Fruit fly (Drosophila melanogaster) whole organism, prepupa: ENCODE data around the gene fit.

Experiments
- Blimp-1 ChIP-seq: fragments of 200-800 bp; sonication (Bioruptor generic); optimal IDR thresholded peaks from 3 replicates; lab custom pipeline; 2017; ENCODE audit warnings: missing biosample characterization, missing genetic modification characterization, mild to moderate bottlenecking, moderate library complexity, missing genetic modification reagents
- CG10631 ChIP-seq: fragments of 200-800 bp; sonication (Bioruptor generic); optimal IDR thresholded peaks from 2 replicates; lab custom pipeline; 2016; ENCODE audit warnings: missing biosample characterization, missing genetic modification characterization
- CG10669 ChIP-seq: fragments of 200-800 bp; sonication (Bioruptor generic); optimal IDR thresholded peaks from 3 replicates; lab custom pipeline; 2018; ENCODE audit warnings: missing biosample characterization, mild to moderate bottlenecking, missing genetic modification characterization, moderate library complexity
- CG11294 ChIP-seq: fragments of 200-800 bp; sonication (Bioruptor generic); IDR thresholded peaks from 2 replicates; pipeline ENCODE4 v1.3.6; 2022; ENCODE audit warnings: missing biosample characterization, missing genetic modification characterization
- CG11762 ChIP-seq: fragments of 200-800 bp; sonication (Bioruptor generic); optimal IDR thresholded peaks from 3 replicates; lab custom pipeline; 2016; ENCODE audit warnings: missing biosample characterization, missing genetic modification characterization; ENCODE audit not compliant: insufficient read depth
- CG11902 ChIP-seq: fragments of 200-800 bp; sonication (Bioruptor generic); optimal IDR thresholded peaks from 3 replicates; lab custom pipeline; 2016; ENCODE audit warnings: missing biosample characterization, missing genetic modification characterization
- CG1621 ChIP-seq: fragments of 200-800 bp; sonication (Bioruptor generic); optimal IDR thresholded peaks from 3 replicates; lab custom pipeline; 2018; ENCODE audit warnings: missing biosample characterization, mild to moderate bottlenecking, missing genetic modification characterization
- CG3032 ChIP-seq: fragments of 200-800 bp; optimal IDR thresholded peaks from 2 replicates; lab custom pipeline; 2019; ENCODE audit warnings: missing biosample characterization, mild to moderate bottlenecking, missing genetic modification characterization, moderate library complexity
- CG31627 ChIP-seq: fragments of 200-800 bp; sonication (Bioruptor generic); optimal IDR thresholded peaks from 3 replicates; lab custom pipeline; 2016; ENCODE audit warnings: missing biosample characterization, missing genetic modification characterization
- CG32006 ChIP-seq: fragments of 200-800 bp; sonication (Bioruptor generic); optimal IDR thresholded peaks from 3 replicates; lab custom pipeline; 2017; ENCODE audit warnings: missing biosample characterization, mild to moderate bottlenecking, missing genetic modification characterization
- CG4318 ChIP-seq: fragments of 200-800 bp; sonication (Bioruptor generic); optimal IDR thresholded peaks from 3 replicates; lab custom pipeline; 2017; ENCODE audit warnings: missing biosample characterization, mild to moderate bottlenecking, missing genetic modification characterization
- CG6163 ChIP-seq: fragments of 200-800 bp; sonication (Bioruptor generic); IDR thresholded peaks from 3 replicates; pipeline ENCODE4 v1.3.6; 2022; ENCODE audit warnings: missing biosample characterization, missing genetic modification characterization
- CG6792 ChIP-seq: fragments of 200-800 bp; sonication (Bioruptor generic); optimal IDR thresholded peaks from 3 replicates; lab custom pipeline; 2016; ENCODE audit warnings: missing biosample characterization, missing genetic modification characterization
- CG7368 ChIP-seq: fragments of 200-800 bp; sonication (Bioruptor generic); optimal IDR thresholded peaks from 3 replicates; lab custom pipeline; 2016; ENCODE audit warnings: missing biosample characterization, missing genetic modification characterization
- CG8119 ChIP-seq: fragments of 200-800 bp; sonication (Bioruptor generic); IDR thresholded peaks from 3 replicates; pipeline ENCODE4 v1.3.6; 2022; ENCODE audit warnings: missing biosample characterization, missing genetic modification characterization
- CG8319 ChIP-seq: fragments of 200-800 bp; sonication (Bioruptor generic); optimal IDR thresholded peaks from 3 replicates; lab custom pipeline; 2016; ENCODE audit warnings: missing biosample characterization, missing genetic modification characterization
- CG8632 ChIP-seq: fragments of 200-800 bp; sonication (Bioruptor generic); optimal IDR thresholded peaks from 3 replicates; lab custom pipeline; 2016; ENCODE audit warnings: missing biosample characterization, missing genetic modification characterization
- CG9139 ChIP-seq: fragments of 200-800 bp; sonication (Bioruptor generic); optimal IDR thresholded peaks from 3 replicates; lab custom pipeline; 2017; ENCODE audit warnings: missing biosample characterization, mild to moderate bottlenecking, missing genetic modification characterization
- Eip75B ChIP-seq: fragments of 200-800 bp; sonication (Bioruptor generic); optimal IDR thresholded peaks from 3 replicates; lab custom pipeline; 2016; ENCODE audit warnings: missing biosample characterization, missing genetic modification characterization
- Eip78C ChIP-seq: fragments of 200-800 bp; sonication (Bioruptor generic); peaks from one replicate; lab custom pipeline; 2016; ENCODE audit warnings: missing biosample characterization, missing genetic modification characterization
- Eip93F ChIP-seq: fragments of 200-800 bp; sonication (Bioruptor generic); optimal IDR thresholded peaks from 2 replicates; lab custom pipeline; 2016; ENCODE audit warnings: missing biosample characterization, mild to moderate bottlenecking, missing genetic modification characterization
- Ets21C ChIP-seq: fragments of 200-800 bp; sonication (Bioruptor generic); optimal IDR thresholded peaks from 3 replicates; lab custom pipeline; 2016; ENCODE audit warnings: missing biosample characterization, missing genetic modification characterization
- Ets96B ChIP-seq: fragments of 200-800 bp; optimal IDR thresholded peaks from 2 replicates; lab custom pipeline; 2019; ENCODE audit warnings: missing biosample characterization, mild to moderate bottlenecking, missing genetic modification characterization, moderate library complexity
- Gug ChIP-seq: fragments of 200-800 bp; sonication (Bioruptor generic); IDR thresholded peaks from 2 replicates; pipeline ENCODE4 v1.3.6; 2022; ENCODE audit warnings: missing biosample characterization, missing genetic modification characterization
- Hr38 ChIP-seq: sonication (Bioruptor generic); optimal IDR thresholded peaks from 2 replicates; lab custom pipeline; 2016; ENCODE audit warnings: missing biosample characterization, missing genetic modification characterization
- Hr39 ChIP-seq: fragments of 200-800 bp; sonication (Bioruptor generic); optimal IDR thresholded peaks from 2 replicates; lab custom pipeline; 2016; ENCODE audit warnings: missing biosample characterization, missing genetic modification characterization
- Hr4 ChIP-seq: fragments of 200-800 bp; sonication (Bioruptor generic); optimal IDR thresholded peaks from 3 replicates; lab custom pipeline; 2016; ENCODE audit warnings: missing biosample characterization, missing genetic modification characterization
- Lpt ChIP-seq: fragments of 200-800 bp; sonication (Bioruptor generic); optimal IDR thresholded peaks from 3 replicates; lab custom pipeline; 2016; ENCODE audit warnings: missing biosample characterization, missing genetic modification characterization
- Met ChIP-seq: fragments of 200-800 bp; sonication (Bioruptor generic); optimal IDR thresholded peaks from 3 replicates; lab custom pipeline; 2016; ENCODE audit warnings: missing biosample characterization, missing genetic modification characterization
- OdsH ChIP-seq: fragments of 200-800 bp; sonication (Bioruptor generic); optimal IDR thresholded peaks from 3 replicates; lab custom pipeline; 2016; ENCODE audit warnings: missing biosample characterization, missing genetic modification characterization
- Smox ChIP-seq: fragments of 200-800 bp; sonication (Bioruptor generic); optimal IDR thresholded peaks from 3 replicates; lab custom pipeline; 2016; ENCODE audit warnings: missing biosample characterization, missing genetic modification characterization
- Sox102F ChIP-seq: fragments of 200-800 bp; sonication (Bioruptor generic); optimal IDR thresholded peaks from 2 replicates; lab custom pipeline; 2016; ENCODE audit warnings: missing biosample characterization, mild to moderate bottlenecking, missing genetic modification characterization
- Sox15 ChIP-seq: fragments of 200-800 bp; sonication (Bioruptor generic); optimal IDR thresholded peaks from 3 replicates; lab custom pipeline; 2016; ENCODE audit warnings: missing biosample characterization, missing genetic modification characterization
- acj6 ChIP-seq: fragments of 200-800 bp; sonication (Bioruptor generic); optimal IDR thresholded peaks from 3 replicates; lab custom pipeline; 2016; ENCODE audit warnings: missing biosample characterization, missing genetic modification characterization
- dac ChIP-seq: fragments of 200-800 bp; sonication (Bioruptor generic); optimal IDR thresholded peaks from 2 replicates; lab custom pipeline; 2017; ENCODE audit warnings: missing biosample characterization, mild to moderate bottlenecking, missing genetic modification characterization
- dsx ChIP-seq: fragments of 200-800 bp; optimal IDR thresholded peaks from 3 replicates; lab custom pipeline; 2019; ENCODE audit warnings: missing biosample characterization, mild to moderate bottlenecking, missing genetic modification characterization, moderate library complexity; ENCODE audit not compliant: poor library complexity, severe bottlenecking
- eg ChIP-seq: fragments of 200-800 bp; sonication (Bioruptor generic); IDR thresholded peaks from 3 replicates; pipeline ENCODE4 v1.3.6; 2022; ENCODE audit warnings: missing biosample characterization, missing genetic modification characterization
- esn ChIP-seq: fragments of 200-800 bp; sonication (Bioruptor generic); optimal IDR thresholded peaks from 2 replicates; lab custom pipeline; 2016; ENCODE audit warnings: missing biosample characterization, mild to moderate bottlenecking, missing genetic modification characterization, moderate library complexity
- fkh ChIP-seq: fragments of 200-800 bp; sonication (Bioruptor generic); optimal IDR thresholded peaks from 3 replicates; lab custom pipeline; 2017; ENCODE audit warnings: missing biosample characterization, mild to moderate bottlenecking, missing genetic modification characterization, moderate library complexity
- lz ChIP-seq: fragments of 200-800 bp; sonication (Bioruptor generic); optimal IDR thresholded peaks from 3 replicates; lab custom pipeline; 2016; ENCODE audit warnings: missing biosample characterization, missing genetic modification characterization
- net ChIP-seq: fragments of 200-800 bp; sonication (Bioruptor generic); optimal IDR thresholded peaks from 3 replicates; lab custom pipeline; 2016; ENCODE audit warnings: missing biosample characterization, missing genetic modification characterization
- pdm3 ChIP-seq: fragments of 200-800 bp; sonication (Bioruptor generic); optimal IDR thresholded peaks from 3 replicates; lab custom pipeline; 2016; ENCODE audit warnings: missing biosample characterization, missing genetic modification characterization
- salr ChIP-seq, 2 experiments: fragments of 200-800 bp; sonication (Bioruptor generic); optimal IDR thresholded peaks; 3 replicates each; lab custom pipeline; 2016 to 2018; ENCODE audit warnings: missing biosample characterization in 2 of 2, missing genetic modification characterization in 2 of 2, mild to moderate bottlenecking in 1 of 2
- ss ChIP-seq, 2 experiments: fragments of 200-800 bp; sonication (Bioruptor generic); optimal IDR thresholded peaks; 2 replicates in 1 of 2; 3 replicates in 1 of 2; lab custom pipeline; 2017 to 2018; ENCODE audit warnings: mild to moderate bottlenecking in 2 of 2, missing biosample characterization in 2 of 2, missing genetic modification characterization in 2 of 2, moderate library complexity in 1 of 2
- topi ChIP-seq: fragments of 200-800 bp; sonication (Bioruptor generic); optimal IDR thresholded peaks from 3 replicates; lab custom pipeline; 2016; ENCODE audit warnings: missing biosample characterization, missing genetic modification characterization

The fit gene

dm6 chr3R:21897565-21897964, 13.3 kb upstream of the fit start (continued):
- TF ChIP-seq CG10631 (GFP tag; lab: Kevin White, UChicago), result peak; percentile 98
- peak; percentile 96 for TF ChIP-seq eg (GFP tag; lab: Robert Waterston, UW)
- TF ChIP-seq CG1621, result peak; percentile 96
- TF ChIP-seq fkh (GFP tag; lab: Kevin White, UChicago), result no peak
- TF ChIP-seq CG7368 (GFP tag; lab: Kevin White, UChicago), result peak; percentile 88
- TF ChIP-seq Met (GFP tag; lab: Kevin White, UChicago), result peak; percentile 90
- TF ChIP-seq Hr39, result peak; percentile 87
- peak; percentile 98 for TF ChIP-seq Eip78C (GFP tag; lab: Kevin White, UChicago)
- TF ChIP-seq CG8319 (GFP tag; lab: Kevin White, UChicago), result peak; percentile 82
- peak; percentile 95 for TF ChIP-seq OdsH (GFP tag; lab: Kevin White, UChicago)
- TF ChIP-seq Sox102F (GFP tag; lab: Kevin White, UChicago), result peak; percentile 90
- peak; percentile 90 for TF ChIP-seq CG11762 (GFP tag; lab: Kevin White, UChicago)
- TF ChIP-seq Hr38 (GFP tag; lab: Kevin White, UChicago), result peak; percentile 6
- peak; percentile 88 for TF ChIP-seq topi (GFP tag; lab: Kevin White, UChicago)
- peak; percentile 97 for TF ChIP-seq CG8119 (GFP tag; lab: Robert Waterston, UW)
- TF ChIP-seq CG8632 (GFP tag; lab: Kevin White, UChicago), result peak; percentile 84
- TF ChIP-seq dac (GFP tag; lab: Kevin White, UChicago), result peak; percentile 90
- TF ChIP-seq CG9139, result peak; percentile 93
- TF ChIP-seq Gug (GFP tag; lab: Robert Waterston, UW), result peak; percentile 94
- TF ChIP-seq acj6 (GFP tag; lab: Kevin White, UChicago), result peak; percentile 96
- TF ChIP-seq Ets21C, result peak; percentile 80
- TF ChIP-seq net (GFP tag; lab: Kevin White, UChicago), result peak; percentile 92
- TF ChIP-seq Hr4 (GFP tag; lab: Kevin White, UChicago), result peak; percentile 94
- peak; percentile 63 for TF ChIP-seq Blimp-1 (GFP tag; lab: Kevin White, UChicago)
- TF ChIP-seq Eip93F (GFP tag; lab: Kevin White, UChicago), result peak; percentile 80
- TF ChIP-seq CG32006 (GFP tag; lab: Kevin White, UChicago), result peak; percentile 96
- TF ChIP-seq CG4318 (GFP tag; lab: Kevin White, UChicago), result peak; percentile 91
- peak; percentile 90 for TF ChIP-seq lz (GFP tag; lab: Kevin White, UChicago)
- TF ChIP-seq ss (GFP tag; optimal IDR thresholded peaks at IDR 0.05; lab: Kevin White, UChicago), result peak; percentile 95 to 97
- peak; percentile 93 for TF ChIP-seq CG6792 (GFP tag; lab: Kevin White, UChicago)
- TF ChIP-seq Eip75B (GFP tag; lab: Kevin White, UChicago), result peak; percentile 95

dm6 chr3R:21895961-21896875, 12.0 kb upstream of the fit start:
- TF ChIP-seq CG11902, result peak; percentile 12
- TF ChIP-seq Ets21C, result no peak
- peak; percentile 35 for TF ChIP-seq Met (GFP tag; lab: Kevin White, UChicago)
- TF ChIP-seq CG6163 (GFP tag; lab: Robert Waterston, UW), result peak; percentile 56; the same call in 2 of the 3 replicates
- TF ChIP-seq esn (GFP tag; lab: Kevin White, UChicago), result peak; percentile 72
- TF ChIP-seq OdsH (GFP tag; lab: Kevin White, UChicago), result peak; percentile 40
- peak; percentile 33 for TF ChIP-seq CG8319 (GFP tag; lab: Kevin White, UChicago)
- peak; percentile 36 for TF ChIP-seq Smox
- no peak for TF ChIP-seq Hr38 (GFP tag; lab: Kevin White, UChicago)
- TF ChIP-seq Blimp-1 (GFP tag; lab: Kevin White, UChicago), result peak; percentile 55
- peak; percentile 12 for TF ChIP-seq CG31627 (GFP tag; lab: Kevin White, UChicago)
- TF ChIP-seq Hr39, result peak; percentile 47
- no peak for TF ChIP-seq fkh (GFP tag; lab: Kevin White, UChicago)
- TF ChIP-seq CG11762 (GFP tag; lab: Kevin White, UChicago), result peak; percentile 8
- TF ChIP-seq CG7368 (GFP tag; lab: Kevin White, UChicago), result peak; percentile 8
- no peak for TF ChIP-seq Sox102F (GFP tag; lab: Kevin White, UChicago)
- TF ChIP-seq net (GFP tag; lab: Kevin White, UChicago), result no peak
- TF ChIP-seq Sox15, result no peak
- TF ChIP-seq CG10669 (GFP tag; lab: Kevin White, UChicago), result peak; percentile 41
- TF ChIP-seq Eip75B (GFP tag; lab: Kevin White, UChicago), result no peak
- TF ChIP-seq Gug (GFP tag; lab: Robert Waterston, UW), result no peak
- peak in 1 of 2 experiments; percentile 57 for TF ChIP-seq salr (GFP tag; optimal IDR thresholded peaks at IDR 0.05; lab: Kevin White, UChicago)
- peak; percentile 0 for TF ChIP-seq CG9139
- peak; percentile 4 for TF ChIP-seq Lpt
- TF ChIP-seq CG11294 (GFP tag; lab: Robert Waterston, UW), result no peak
- TF ChIP-seq CG3032 (tag; lab: Kevin White, UChicago), result peak; percentile 24
- TF ChIP-seq Eip93F (GFP tag; lab: Kevin White, UChicago), result peak; percentile 1
- peak; percentile 2 for TF ChIP-seq Ets96B (tag; lab: Kevin White, UChicago)
- peak; percentile 44 for TF ChIP-seq pdm3
- peak; percentile 10 for TF ChIP-seq dsx
